Fruit fly (Drosophila melanogaster): ENCODE data around the gene CG9953.

DNA sequence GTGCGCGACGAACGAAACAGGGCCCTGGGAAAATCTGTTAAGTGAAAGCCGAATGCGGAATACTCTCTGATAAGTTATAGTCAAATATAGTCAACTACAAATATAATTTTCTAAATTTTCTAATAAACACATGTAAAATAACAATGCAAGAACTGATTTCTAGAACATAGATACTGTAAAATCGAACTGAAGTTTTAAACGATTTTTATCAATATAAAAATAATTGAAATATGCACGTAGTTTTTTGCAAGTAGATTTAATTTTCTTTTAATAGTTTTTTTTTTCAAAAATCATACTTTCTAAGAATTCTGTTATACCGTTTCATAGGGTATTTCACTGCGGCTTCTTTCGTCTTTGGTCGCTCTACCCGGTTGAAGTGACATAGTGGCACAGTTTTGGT, 38.9 kb downstream of the CG9953 start:
- no peak for TF ChIP-seq CG16779 (GFP tag; IDR thresholded peaks at IDR 0.05)
- 0 out of 2 replicates have a peak, but pooled peaks have one; percentile 22 for TF ChIP-seq CG10959 (GFP tag; IDR thresholded peaks at IDR 0.05)
- no peak for TF ChIP-seq hkb (optimal IDR thresholded peaks at IDR 0.05)
- TF ChIP-seq hkb (GFP tag; IDR thresholded peaks at IDR 0.05), result peak; percentile 81

Measured in whole organism, embryonic.